Worm (Caenorhabditis elegans): ENCODE data around the gene adss-1.

Gene adss-1

ce11 chrV:4820601-4821000, 2.6 kb downstream of the adss-1 start (continued):
- TF ChIP-seq mes-2 (tag; optimal IDR thresholded peaks at IDR 0.05; ENCODE audit: poor library complexity, severe bottlenecking) (peak; percentile 43), Y105C5A.15 (GFP tag; IDR thresholded peaks at IDR 0.05) (no peak), snpc-1.2 (GFP tag; IDR thresholded peaks at IDR 0.05) (no peak), madf-9 (GFP tag; conservative IDR thresholded peaks at IDR 0.05) (no peak), tra-1 (GFP tag; IDR thresholded peaks at IDR 0.05) (no peak), unc-130 (GFP tag; optimal IDR thresholded peaks at IDR 0.05) (no peak), nhr-48 (tag; optimal IDR thresholded peaks at IDR 0.05) (no peak), nhr-41 (GFP tag; IDR thresholded peaks at IDR 0.05) (no peak), dmd-6 (GFP tag; IDR thresholded peaks at IDR 0.05) (no peak), ceh-28 (tag; optimal IDR thresholded peaks at IDR 0.05) (no peak), F44E2.7 (GFP tag; IDR thresholded peaks at IDR 0.05) (no peak), lir-3 (tag; optimal IDR thresholded peaks at IDR 0.05) (no peak), hlh-11 (tag; optimal IDR thresholded peaks at IDR 0.05) (peak; percentile 58), ceh-44 (GFP tag; IDR thresholded peaks at IDR 0.05) (no peak), ceh-32 (tag; optimal IDR thresholded peaks at IDR 0.05; ENCODE audit: poor library complexity) (no peak), nhr-42 (GFP tag; IDR thresholded peaks at IDR 0.05) (no peak), set-16 (GFP tag; IDR thresholded peaks at IDR 0.05) (no peak)

ce11 chrV:4818563-4818962, 4.7 kb downstream of the adss-1 start, which contains the start of gene ccep-97:
Gene ccep-97 (minus strand): TSS chrV:4818663.
- TF ChIP-seq pha-4 (GFP tag; IDR thresholded peaks at IDR 0.05) (peak; percentile 17; the same call in 1 of the 2 replicates), pha-4 (tag; optimal IDR thresholded peaks at IDR 0.05) (no peak), pqm-1 (tag; optimal IDR thresholded peaks at IDR 0.05) (no peak), lim-7 (GFP tag; IDR thresholded peaks at IDR 0.05) (0 out of 2 replicates have a peak, but pooled peaks have one; percentile 55), ama-1 (optimal IDR thresholded peaks at IDR 0.05) (peak; percentile 49), nhr-28 (tag; optimal IDR thresholded peaks at IDR 0.05) (peak; percentile 20), ceh-62 (tag; optimal IDR thresholded peaks at IDR 0.05) (no peak)

ce11 chrV:4813825-4814224, 9.4 kb downstream of the adss-1 start:
- TF ChIP-seq nhr-11 (tag; optimal IDR thresholded peaks at IDR 0.05), result no peak
- TF ChIP-seq lin-13 (GFP tag; optimal IDR thresholded peaks at IDR 0.05), result no peak
- TF ChIP-seq Y105C5A.15 (GFP tag; IDR thresholded peaks at IDR 0.05), result no peak
- TF ChIP-seq ceh-20 (GFP tag; IDR thresholded peaks at IDR 0.05), result no peak
- no peak for TF ChIP-seq skn-1 (tag; optimal IDR thresholded peaks at IDR 0.05)
- no peak for TF ChIP-seq nhr-48 (tag; optimal IDR thresholded peaks at IDR 0.05)
- TF ChIP-seq pqm-1 (tag; optimal IDR thresholded peaks at IDR 0.05), result no peak
- TF ChIP-seq zip-11 (GFP tag; IDR thresholded peaks at IDR 0.05), result no peak
- TF ChIP-seq ceh-62 (tag; optimal IDR thresholded peaks at IDR 0.05), result no peak
- TF ChIP-seq vab-7 (GFP tag; IDR thresholded peaks at IDR 0.05), result no peak
- TF ChIP-seq ctbp-1 (GFP tag; IDR thresholded peaks at IDR 0.05), result no peak
- no peak for TF ChIP-seq nhr-10 (tag; optimal IDR thresholded peaks at IDR 0.05)
- no peak for TF ChIP-seq php-3 (GFP tag; IDR thresholded peaks at IDR 0.05)

- TF ChIP-seq hlh-30 (tag; optimal IDR thresholded peaks at IDR 0.05; ENCODE audit: insufficient read depth) (peak; percentile 39), hmg-1.1 (GFP tag; IDR thresholded peaks at IDR 0.05) (peak; percentile 37), aha-1 (tag) (peak; percentile 99), unc-62 (GFP tag; optimal IDR thresholded peaks at IDR 0.05 in 1 of 2) (peak in 1 of 2 experiments; percentile 94), unc-62 (tag; optimal IDR thresholded peaks at IDR 0.05) (no peak), hlh-11 (tag; optimal IDR thresholded peaks at IDR 0.05) (peak; percentile 66), set-16 (GFP tag; IDR thresholded peaks at IDR 0.05) (peak; percentile 73), nhr-42 (GFP tag; IDR thresholded peaks at IDR 0.05) (no peak), F26F4.8 (GFP tag; conservative IDR thresholded peaks at IDR 0.05) (no peak), mep-1 (tag; optimal IDR thresholded peaks at IDR 0.05) (peak; percentile 43), lin-38 (GFP tag; IDR thresholded peaks at IDR 0.05) (peak; percentile 60), cey-2 (tag; optimal IDR thresholded peaks at IDR 0.05; ENCODE audit: borderline replicate concordance, insufficient read depth) (no peak), dpl-1 (GFP tag; optimal IDR thresholded peaks at IDR 0.05) (peak; percentile 31), ctbp-1 (GFP tag; IDR thresholded peaks at IDR 0.05) (0 out of 2 replicates have a peak, but pooled peaks have one; percentile 17), ceh-44 (GFP tag; IDR thresholded peaks at IDR 0.05) (no peak), nhr-6 (tag; optimal IDR thresholded peaks at IDR 0.05) (no peak), nhr-11 (tag; optimal IDR thresholded peaks at IDR 0.05) (peak; percentile 7), hif-1 (tag; optimal IDR thresholded peaks at IDR 0.05) (peak in 1 of 2 experiments; percentile 4), mes-2 (tag; optimal IDR thresholded peaks at IDR 0.05; ENCODE audit: poor library complexity, severe bottlenecking) (peak; percentile 62), dmd-8 (GFP tag; IDR thresholded peaks at IDR 0.05) (no peak), jun-1 (tag; optimal IDR thresholded peaks at IDR 0.05) (no peak)
These were observed 12.6 kb downstream of the adss-1 start for ce11 chrV:4810653-4811052.
